Fruit fly (Drosophila melanogaster): Measurements from ENCODE around the gene CtBP.

- no peak for TF ChIP-seq pan (optimal IDR thresholded peaks at IDR 0.05)
- no peak for TF ChIP-seq psq (optimal IDR thresholded peaks at IDR 0.05)
Observed at dm6 chr3R:13051942-13052693, 40.7 kb downstream of the CtBP start, which contains the start of gene pic.

Measured in whole organism.